Fruit fly (Drosophila melanogaster) whole organism, embryonic: ENCODE results near the gene Adar.

Source experiments
- B-H2 ChIP-seq: fragments of 200-800 bp; sonication (Bioruptor generic); optimal IDR thresholded peaks from 2 replicates; lab custom pipeline; 2018; ENCODE audit warnings: missing biosample characterization, mild to moderate bottlenecking, missing genetic modification characterization
- Bgb ChIP-seq: fragments of 200-800 bp; sonication (Bioruptor generic); IDR thresholded peaks from 2 replicates; pipeline ENCODE4 v1.3.6; 2022; ENCODE audit warnings: missing biosample characterization, missing genetic modification characterization; ENCODE audit not compliant: partially characterized antibody
- BtbVII ChIP-seq: fragments of 200-800 bp; sonication (Bioruptor generic); optimal IDR thresholded peaks from 3 replicates; lab custom pipeline; 2017; ENCODE audit warnings: missing biosample characterization, mild to moderate bottlenecking, missing genetic modification characterization
- CG10147 ChIP-seq: fragments of 200-800 bp; sonication (Bioruptor generic); optimal IDR thresholded peaks from 2 replicates; lab custom pipeline; 2019; ENCODE audit warnings: missing biosample characterization, mild to moderate bottlenecking, missing genetic modification characterization, moderate library complexity
- CG1024 ChIP-seq: fragments of 200-800 bp; sonication (Bioruptor generic); IDR thresholded peaks from 2 replicates; pipeline ENCODE4 v1.3.6; 2022; ENCODE audit warnings: missing biosample characterization, missing genetic modification characterization
- CG10366 ChIP-seq: fragments of 200-800 bp; sonication (Bioruptor generic); IDR thresholded peaks from 2 replicates; pipeline ENCODE4 v1.3.6; 2022; ENCODE audit warnings: missing biosample characterization, missing genetic modification characterization
- CG12769 ChIP-seq: fragments of 200-800 bp; sonication (Bioruptor generic); optimal IDR thresholded peaks from 2 replicates; lab custom pipeline; 2019; ENCODE audit warnings: missing biosample characterization, mild to moderate bottlenecking, missing genetic modification characterization, moderate library complexity
- CG15601 ChIP-seq: fragments of 200-800 bp; sonication (Bioruptor generic); optimal IDR thresholded peaks from 3 replicates; lab custom pipeline; 2019; ENCODE audit warnings: missing biosample characterization, mild to moderate bottlenecking, missing genetic modification characterization, moderate library complexity
- CG15696 ChIP-seq: fragments of 200-800 bp; sonication (Bioruptor generic); optimal IDR thresholded peaks from 2 replicates; lab custom pipeline; 2019; ENCODE audit warnings: missing biosample characterization, mild to moderate bottlenecking, missing genetic modification characterization, moderate library complexity
- CG17612 ChIP-seq: fragments of 200-800 bp; sonication (Bioruptor generic); IDR thresholded peaks from 2 replicates; pipeline ENCODE4 v1.3.6; 2022; ENCODE audit warnings: missing biosample characterization, missing genetic modification characterization
- CG1792 ChIP-seq: fragments of 200-800 bp; sonication (Bioruptor generic); optimal IDR thresholded peaks from 2 replicates; lab custom pipeline; 2016; ENCODE audit warnings: missing biosample characterization, missing genetic modification characterization
- CG18619 ChIP-seq: fragments of 200-800 bp; sonication (Bioruptor generic); optimal IDR thresholded peaks from 3 replicates; lab custom pipeline; 2017; ENCODE audit warnings: missing biosample characterization, mild to moderate bottlenecking, missing genetic modification characterization
- CG18764 ChIP-seq: fragments of 200-800 bp; sonication (Bioruptor generic); optimal IDR thresholded peaks from 3 replicates; lab custom pipeline; 2016; ENCODE audit warnings: missing biosample characterization, missing genetic modification characterization
- CG2120 ChIP-seq: fragments of 200-800 bp; sonication (Bioruptor generic); optimal IDR thresholded peaks from 3 replicates; lab custom pipeline; 2016; ENCODE audit warnings: missing biosample characterization, missing genetic modification characterization
- CG31388 ChIP-seq: fragments of 200-800 bp; sonication (Bioruptor generic); optimal IDR thresholded peaks from 2 replicates; lab custom pipeline; 2016; ENCODE audit warnings: missing biosample characterization, missing genetic modification characterization
- CG3407 ChIP-seq: fragments of 200-800 bp; sonication (Bioruptor generic); optimal IDR thresholded peaks from 2 replicates; lab custom pipeline; 2018; ENCODE audit warnings: missing biosample characterization, mild to moderate bottlenecking, missing genetic modification characterization
- CG4328 ChIP-seq: fragments of 200-800 bp; sonication (Bioruptor generic); optimal IDR thresholded peaks from 3 replicates; lab custom pipeline; 2017; ENCODE audit warnings: missing biosample characterization, missing genetic modification reagents, missing genetic modification characterization
- CG4730 ChIP-seq: fragments of 200-800 bp; sonication (Bioruptor generic); IDR thresholded peaks from 2 replicates; pipeline ENCODE4 v1.3.6; 2022; ENCODE audit warnings: missing biosample characterization, missing genetic modification characterization
- CG8944 ChIP-seq: fragments of 200-800 bp; sonication (Bioruptor generic); optimal IDR thresholded peaks from 3 replicates; lab custom pipeline; 2016; ENCODE audit warnings: missing biosample characterization, missing genetic modification characterization
- CG9437 ChIP-seq: fragments of 200-800 bp; sonication (Bioruptor generic); optimal IDR thresholded peaks from 2 replicates; lab custom pipeline; 2018; ENCODE audit warnings: missing biosample characterization, mild to moderate bottlenecking, missing genetic modification characterization
- Dek ChIP-seq: fragments of 200-800 bp; sonication (Bioruptor generic); optimal IDR thresholded peaks from 3 replicates; lab custom pipeline; 2019; ENCODE audit warnings: missing biosample characterization, mild to moderate bottlenecking, missing genetic modification characterization, moderate library complexity
- Ets65A ChIP-seq: fragments of 200-800 bp; sonication (Bioruptor generic); peaks from one replicate; lab custom pipeline; 2016; ENCODE audit warnings: missing biosample characterization, missing genetic modification characterization
- HLH4C ChIP-seq: fragments of 200-800 bp; sonication (Bioruptor generic); IDR thresholded peaks from 3 replicates; pipeline ENCODE4 v1.3.6; 2022; ENCODE audit warnings: missing biosample characterization, missing genetic modification characterization; ENCODE audit not compliant: partially characterized antibody
- Hand ChIP-seq: fragments of 200-800 bp; sonication (Bioruptor generic); optimal IDR thresholded peaks from 2 replicates; lab custom pipeline; 2017; ENCODE audit warnings: mild to moderate bottlenecking, missing biosample characterization, missing genetic modification reagents, missing genetic modification characterization
- Kr ChIP-seq: fragments of 200-800 bp; sonication (Bioruptor generic); optimal IDR thresholded peaks from 2 replicates; lab custom pipeline; 2017; ENCODE audit warnings: missing biosample characterization, mild to moderate bottlenecking, missing genetic modification characterization
- Med ChIP-seq: fragments of 200-800 bp; sonication (Bioruptor generic); peaks from one replicate; lab custom pipeline; 2016; ENCODE audit warnings: missing biosample characterization, missing genetic modification characterization, mild to moderate bottlenecking, inconsistent platforms, moderate library complexity
- Oli ChIP-seq: fragments of 200-800 bp; sonication (Bioruptor generic); optimal IDR thresholded peaks from 2 replicates; lab custom pipeline; 2018; ENCODE audit warnings: missing biosample characterization, mild to moderate bottlenecking, missing genetic modification characterization, moderate library complexity
- Sry-δ ChIP-seq: fragments of 200-800 bp; sonication (Bioruptor generic); optimal IDR thresholded peaks from 2 replicates; lab custom pipeline; 2016; ENCODE audit warnings: missing biosample characterization, missing genetic modification characterization
- Trl ChIP-seq, 3 experiments: fragments of >200 bp in 2 of 3; fragments of 200-800 bp in 1 of 3; sonication (Bioruptor generic) in 1 of 3; optimal IDR thresholded peaks; 2 replicates in 1 of 3; 3 replicates in 2 of 3; lab custom pipeline; 2016 to 2017; ENCODE audit warnings: missing biosample characterization in 1 of 3, missing genetic modification characterization in 1 of 3
- Usf ChIP-seq: fragments of 200-800 bp; sonication (Bioruptor generic); optimal IDR thresholded peaks from 2 replicates; lab custom pipeline; 2017; ENCODE audit warnings: missing genotype, missing biosample characterization, missing genetic modification characterization
- abd-A ChIP-seq: fragments of 200-800 bp; sonication (Bioruptor generic); optimal IDR thresholded peaks from 3 replicates; lab custom pipeline; 2019; ENCODE audit warnings: missing biosample characterization, mild to moderate bottlenecking, missing genetic modification characterization, moderate library complexity
- amos ChIP-seq: fragments of 200-800 bp; sonication (Bioruptor generic); IDR thresholded peaks from 2 replicates; pipeline ENCODE4 v1.3.6; 2022; ENCODE audit warnings: missing biosample characterization, missing genetic modification characterization; ENCODE audit not compliant: partially characterized antibody
- bsh ChIP-seq, 2 experiments: fragments of 200-800 bp; sonication (Bioruptor generic); optimal IDR thresholded peaks; 2 replicates each; lab custom pipeline; 2017 to 2018; ENCODE audit warnings: mild to moderate bottlenecking in 2 of 2, missing biosample characterization in 2 of 2, missing genetic modification characterization in 2 of 2, moderate library complexity in 1 of 2
- cas ChIP-seq: fragments of 200-800 bp; sonication (Bioruptor generic); IDR thresholded peaks from 2 replicates; pipeline ENCODE4 v1.3.6; 2022; ENCODE audit warnings: missing biosample characterization, missing genetic modification characterization
- chm ChIP-seq: fragments of 200-800 bp; sonication (Bioruptor generic); IDR thresholded peaks from 2 replicates; pipeline ENCODE4 v1.3.6; 2022; ENCODE audit warnings: missing biosample characterization, missing genetic modification characterization
- ci ChIP-seq: fragments of 200-800 bp; sonication (Bioruptor generic); IDR thresholded peaks from 3 replicates; pipeline ENCODE4 v1.3.6; 2022; ENCODE audit warnings: missing biosample characterization, missing genetic modification characterization
- crol ChIP-seq: fragments of 200-800 bp; sonication (Bioruptor generic); IDR thresholded peaks from 2 replicates; pipeline ENCODE4 v1.3.6; 2022; ENCODE audit warnings: missing biosample characterization, missing genetic modification characterization
- gro ChIP-seq: fragments of 200-800 bp; sonication (Bioruptor generic); optimal IDR thresholded peaks from 2 replicates; lab custom pipeline; 2016; ENCODE audit warnings: missing biosample characterization, missing genetic modification characterization
- knrl ChIP-seq: fragments of 200-800 bp; sonication (Bioruptor generic); IDR thresholded peaks from 3 replicates; pipeline ENCODE4 v1.3.6; 2022; ENCODE audit warnings: missing biosample characterization, missing genetic modification characterization; ENCODE audit not compliant: partially characterized antibody
- lbe ChIP-seq: fragments of 200-800 bp; sonication (Bioruptor generic); optimal IDR thresholded peaks from 2 replicates; lab custom pipeline; 2016; ENCODE audit warnings: missing biosample characterization, mild to moderate bottlenecking, missing genetic modification characterization
- lilli ChIP-seq: fragments of 200-800 bp; sonication (Bioruptor generic); optimal IDR thresholded peaks from 3 replicates; lab custom pipeline; 2016; ENCODE audit warnings: missing biosample characterization, missing genetic modification characterization
- oc ChIP-seq: fragments of 200-800 bp; sonication (Bioruptor generic); optimal IDR thresholded peaks from 2 replicates; lab custom pipeline; 2018; ENCODE audit warnings: missing biosample characterization, mild to moderate bottlenecking, missing genetic modification characterization, moderate library complexity
- prd ChIP-seq, 3 experiments: fragments of >200 bp in 2 of 3; fragments of 200-800 bp in 1 of 3; sonication (Bioruptor generic) in 1 of 3; optimal IDR thresholded peaks in 2 of 3; IDR thresholded peaks in 1 of 3; 2 replicates in 2 of 3; 3 replicates in 1 of 3; pipeline versions ENCODE4 v1.3.6 to Lab custom; 2017 to 2022; ENCODE audit warnings: missing biosample characterization in 1 of 3, missing genetic modification characterization in 1 of 3
- pzg ChIP-seq: fragments of 200-800 bp; sonication (Bioruptor generic); optimal IDR thresholded peaks from 3 replicates; lab custom pipeline; 2018; ENCODE audit warnings: missing biosample characterization, mild to moderate bottlenecking, missing genetic modification characterization, moderate library complexity
- run ChIP-seq: fragments of 200-800 bp; sonication (Bioruptor generic); optimal IDR thresholded peaks from 3 replicates; lab custom pipeline; 2018; ENCODE audit warnings: missing biosample characterization, mild to moderate bottlenecking, missing genetic modification characterization
- scrt ChIP-seq: fragments of 200-800 bp; sonication (Bioruptor generic); optimal IDR thresholded peaks from 2 replicates; lab custom pipeline; 2018; ENCODE audit warnings: missing biosample characterization, mild to moderate bottlenecking, missing genetic modification characterization, moderate library complexity
- shn ChIP-seq: fragments of 200-800 bp; sonication (Bioruptor generic); optimal IDR thresholded peaks from 3 replicates; lab custom pipeline; 2016; ENCODE audit warnings: missing biosample characterization, missing genetic modification characterization
- ssp ChIP-seq: fragments of 200-800 bp; sonication (Bioruptor generic); IDR thresholded peaks from 2 replicates; pipeline ENCODE4 v1.3.6; 2022; ENCODE audit warnings: missing biosample characterization, missing genetic modification characterization
- tio ChIP-seq: fragments of 200-800 bp; sonication (Bioruptor generic); optimal IDR thresholded peaks from 2 replicates; lab custom pipeline; 2017; ENCODE audit warnings: missing biosample characterization, missing genetic modification characterization, inconsistent platforms
- wor ChIP-seq: fragments of 200-800 bp; sonication (Bioruptor generic); IDR thresholded peaks from 2 replicates; pipeline ENCODE4 v1.3.6; 2022; ENCODE audit warnings: missing biosample characterization, missing genetic modification characterization

Adar gene

dm6 chrX:1772626-1773025 is 899 bp upstream of the Adar start:
- no peak for TF ChIP-seq BtbVII (GFP tag; lab: Kevin White, UChicago)
- no peak for TF ChIP-seq CG2120 (GFP tag; lab: Kevin White, UChicago)
- TF ChIP-seq Kr = no peak
- TF ChIP-seq Ets65A = no peak
- TF ChIP-seq abd-A = peak; percentile 68
- TF ChIP-seq HLH4C (GFP tag; lab: Robert Waterston, UW) = no peak
- no peak for TF ChIP-seq Usf (GFP tag; lab: Kevin White, UChicago)
- no peak for TF ChIP-seq wor (GFP tag; lab: Robert Waterston, UW)
- peak; percentile 28 for TF ChIP-seq CG10147 (GFP tag; lab: Kevin White, UChicago)
- TF ChIP-seq CG1024 (GFP tag; lab: Robert Waterston, UW) = no peak
- no peak for TF ChIP-seq CG18619 (GFP tag; lab: Kevin White, UChicago)
- no peak for TF ChIP-seq CG4730 (GFP tag; lab: Robert Waterston, UW)
- TF ChIP-seq lbe (GFP tag; lab: Kevin White, UChicago) = no peak
- no peak for TF ChIP-seq shn (GFP tag; lab: Kevin White, UChicago)
- TF ChIP-seq gro (GFP tag; lab: Kevin White, UChicago) = no peak
- TF ChIP-seq CG4328 (GFP tag; lab: Kevin White, UChicago) = no peak
- no peak for TF ChIP-seq CG10366 (GFP tag; lab: Robert Waterston, UW)
- TF ChIP-seq CG3407 (GFP tag; lab: Kevin White, UChicago) = no peak
- TF ChIP-seq ssp (GFP tag; lab: Robert Waterston, UW) = no peak
- no peak for TF ChIP-seq CG15601 (tag; lab: Kevin White, UChicago)
- no peak for TF ChIP-seq lilli
- no peak for TF ChIP-seq CG17612 (GFP tag; lab: Robert Waterston, UW)
- TF ChIP-seq CG15696 (tag; lab: Kevin White, UChicago) = peak; percentile 0
- TF ChIP-seq CG9437 (GFP tag; lab: Kevin White, UChicago) = no peak
- no peak for TF ChIP-seq Hand (GFP tag; lab: Kevin White, UChicago)
- TF ChIP-seq B-H2 = peak; percentile 38
- peak; percentile 85 for TF ChIP-seq pzg
- no peak for TF ChIP-seq oc (tag; lab: Kevin White, UChicago)
- TF ChIP-seq Oli (tag; lab: Kevin White, UChicago) = no peak
- no peak for TF ChIP-seq CG18764 (GFP tag; lab: Kevin White, UChicago)
- peak; percentile 50 for TF ChIP-seq Sry-δ (GFP tag; lab: Kevin White, UChicago)
- no peak for TF ChIP-seq CG31388 (GFP tag; lab: Kevin White, UChicago)
- no peak for TF ChIP-seq CG1792
- peak; percentile 61; the same call in 1 of the 2 replicates for TF ChIP-seq amos
- TF ChIP-seq Med = peak; percentile 82
- peak; percentile 66; the same call in 1 of the 2 replicates for TF ChIP-seq Bgb (GFP tag; lab: Robert Waterston, UW)
- TF ChIP-seq ci (GFP tag; lab: Robert Waterston, UW) = no peak
- no peak for TF ChIP-seq chm (GFP tag; lab: Robert Waterston, UW)
- TF ChIP-seq run (tag; lab: Kevin White, UChicago) = no peak
- peak; percentile 51 for TF ChIP-seq knrl (GFP tag; lab: Robert Waterston, UW)
- no peak for TF ChIP-seq Trl (optimal IDR thresholded peaks at IDR 0.05; lab: Kevin White, UChicago)
- TF ChIP-seq Trl (GFP tag; optimal IDR thresholded peaks at IDR 0.05; lab: Kevin White, UChicago) = no peak
- peak in 1 of 2 experiments; percentile 29 for TF ChIP-seq prd (optimal IDR thresholded peaks at IDR 0.05; lab: Kevin White, UChicago)
- no peak for TF ChIP-seq prd (GFP tag; IDR thresholded peaks at IDR 0.05; lab: Robert Waterston, UW)
- no peak for TF ChIP-seq bsh (GFP tag; optimal IDR thresholded peaks at IDR 0.05; lab: Kevin White, UChicago)
- no peak for TF ChIP-seq CG8944 (GFP tag; lab: Kevin White, UChicago)
- no peak for TF ChIP-seq crol (GFP tag; lab: Robert Waterston, UW)
- TF ChIP-seq Dek (tag; lab: Kevin White, UChicago) = no peak
- TF ChIP-seq cas = no peak
- TF ChIP-seq tio (GFP tag; lab: Kevin White, UChicago) = no peak
- no peak for TF ChIP-seq scrt (GFP tag; lab: Kevin White, UChicago)
- TF ChIP-seq CG12769 (tag; lab: Kevin White, UChicago) = no peak
